Fruit fly (Drosophila melanogaster) whole organism, embryonic: ENCODE results near the gene CG4730.

Experiments
- Ada2b ChIP-seq: fragments of 200-800 bp; sonication (Bioruptor generic); IDR thresholded peaks from 2 replicates; pipeline ENCODE4 v1.3.6; 2022; ENCODE audit warnings: missing biosample characterization, missing genetic modification characterization
- Adf1 ChIP-seq: fragments of 200-800 bp; sonication (Bioruptor generic); IDR thresholded peaks from 2 replicates; pipeline ENCODE4 v1.3.6; 2022; ENCODE audit warnings: missing biosample characterization, missing genetic modification characterization
- CG1024 ChIP-seq: fragments of 200-800 bp; sonication (Bioruptor generic); IDR thresholded peaks from 2 replicates; pipeline ENCODE4 v1.3.6; 2022; ENCODE audit warnings: missing biosample characterization, missing genetic modification characterization
- CG10366 ChIP-seq: fragments of 200-800 bp; sonication (Bioruptor generic); IDR thresholded peaks from 2 replicates; pipeline ENCODE4 v1.3.6; 2022; ENCODE audit warnings: missing biosample characterization, missing genetic modification characterization
- CG12071 ChIP-seq: fragments of 200-800 bp; sonication (Bioruptor generic); optimal IDR thresholded peaks from 3 replicates; lab custom pipeline; 2018; ENCODE audit warnings: missing biosample characterization, mild to moderate bottlenecking, missing genetic modification characterization
- CG12104 ChIP-seq: fragments of 200-800 bp; sonication (Bioruptor generic); optimal IDR thresholded peaks from 3 replicates; lab custom pipeline; 2016; ENCODE audit warnings: missing biosample characterization, missing genetic modification characterization
- CG15696 ChIP-seq: fragments of 200-800 bp; sonication (Bioruptor generic); optimal IDR thresholded peaks from 2 replicates; lab custom pipeline; 2019; ENCODE audit warnings: missing biosample characterization, mild to moderate bottlenecking, missing genetic modification characterization, moderate library complexity
- CG16779 ChIP-seq: fragments of 200-800 bp; sonication (Bioruptor generic); IDR thresholded peaks from 2 replicates; pipeline ENCODE4 v1.3.6; 2022; ENCODE audit warnings: missing biosample characterization, missing genetic modification characterization
- CG17361 ChIP-seq: fragments of 200-800 bp; sonication (Bioruptor generic); IDR thresholded peaks from 3 replicates; pipeline ENCODE4 v1.3.6; 2022; ENCODE audit warnings: missing biosample characterization, missing genetic modification characterization
- CG17568 ChIP-seq: fragments of 200-800 bp; sonication (Bioruptor generic); optimal IDR thresholded peaks from 2 replicates; lab custom pipeline; 2018; ENCODE audit warnings: missing biosample characterization, mild to moderate bottlenecking, missing genetic modification characterization, moderate library complexity
- CG18262 ChIP-seq: fragments of 200-800 bp; optimal IDR thresholded peaks from 3 replicates; lab custom pipeline; 2019; ENCODE audit warnings: missing biosample characterization, mild to moderate bottlenecking, missing genetic modification characterization, moderate library complexity
- CG18599 ChIP-seq: fragments of 200-800 bp; sonication (Bioruptor generic); optimal IDR thresholded peaks from 3 replicates; lab custom pipeline; 2017; ENCODE audit warnings: missing biosample characterization, missing genetic modification characterization, mild to moderate bottlenecking, moderate library complexity, missing genetic modification reagents
- CG2120 ChIP-seq: fragments of 200-800 bp; sonication (Bioruptor generic); optimal IDR thresholded peaks from 3 replicates; lab custom pipeline; 2016; ENCODE audit warnings: missing biosample characterization, missing genetic modification characterization
- CG3995 ChIP-seq: fragments of 200-800 bp; sonication (Bioruptor generic); optimal IDR thresholded peaks from 3 replicates; lab custom pipeline; 2016; ENCODE audit warnings: missing biosample characterization, missing genetic modification characterization
- CG4820 ChIP-seq: fragments of 200-800 bp; sonication (Bioruptor generic); optimal IDR thresholded peaks from 3 replicates; lab custom pipeline; 2016; ENCODE audit warnings: missing biosample characterization, missing genetic modification characterization
- CG5953 ChIP-seq: fragments of 200-800 bp; sonication (Bioruptor generic); IDR thresholded peaks from 2 replicates; pipeline ENCODE4 v1.3.6; 2022; ENCODE audit warnings: missing biosample characterization, missing genetic modification characterization
- CG7963 ChIP-seq: fragments of 200-800 bp; sonication (Bioruptor generic); IDR thresholded peaks from 3 replicates; pipeline ENCODE4 v1.3.6; 2022; ENCODE audit warnings: missing biosample characterization, missing genetic modification characterization; ENCODE audit not compliant: partially characterized antibody
- CG8359 ChIP-seq: fragments of 200-800 bp; sonication (Bioruptor generic); optimal IDR thresholded peaks from 2 replicates; lab custom pipeline; 2017; ENCODE audit warnings: missing biosample characterization, mild to moderate bottlenecking, missing genetic modification characterization, borderline replicate concordance
- CG9609 ChIP-seq: fragments of 200-800 bp; sonication (Bioruptor generic); optimal IDR thresholded peaks from 3 replicates; lab custom pipeline; 2016; ENCODE audit warnings: missing biosample characterization, missing genetic modification characterization
- CoRest ChIP-seq: fragments of 200-800 bp; sonication (Bioruptor generic); optimal IDR thresholded peaks from 3 replicates; lab custom pipeline; 2018; ENCODE audit warnings: missing biosample characterization, mild to moderate bottlenecking, missing genetic modification characterization, moderate library complexity
- Dip2 ChIP-seq: fragments of 200-800 bp; sonication (Bioruptor generic); IDR thresholded peaks from 2 replicates; pipeline ENCODE4 v1.3.6; 2022; ENCODE audit warnings: missing biosample characterization, missing genetic modification characterization
- HmgD ChIP-seq: fragments of 200-800 bp; sonication (Bioruptor generic); optimal IDR thresholded peaks from 3 replicates; lab custom pipeline; 2016; ENCODE audit warnings: missing biosample characterization, missing genetic modification characterization
- HmgZ ChIP-seq: fragments of 200-800 bp; sonication (Bioruptor generic); optimal IDR thresholded peaks from 2 replicates; lab custom pipeline; 2018; ENCODE audit warnings: missing biosample characterization, mild to moderate bottlenecking, missing genetic modification characterization
- Lpt ChIP-seq: fragments of >200 bp; optimal IDR thresholded peaks from 2 replicates; lab custom pipeline; 2018; ENCODE audit warnings: missing biosample characterization, missing genetic modification characterization
- Mrtf ChIP-seq: fragments of 200-800 bp; sonication (Bioruptor generic); IDR thresholded peaks from 3 replicates; pipeline ENCODE4 v1.3.6; 2022; ENCODE audit warnings: missing biosample characterization, missing genetic modification characterization
- Oli ChIP-seq: fragments of 200-800 bp; sonication (Bioruptor generic); optimal IDR thresholded peaks from 2 replicates; lab custom pipeline; 2018; ENCODE audit warnings: missing biosample characterization, mild to moderate bottlenecking, missing genetic modification characterization, moderate library complexity
- Xbp1 ChIP-seq: fragments of 200-800 bp; sonication (Bioruptor generic); optimal IDR thresholded peaks from 3 replicates; lab custom pipeline; 2016; ENCODE audit warnings: missing biosample characterization, mild to moderate bottlenecking, missing genetic modification characterization
- ara ChIP-seq: fragments of 200-800 bp; sonication (Bioruptor generic); IDR thresholded peaks from 2 replicates; pipeline ENCODE4 v1.3.6; 2022; ENCODE audit warnings: missing biosample characterization, missing genetic modification characterization
- cg ChIP-seq: fragments of 200-800 bp; sonication (Bioruptor generic); optimal IDR thresholded peaks from 3 replicates; lab custom pipeline; 2019; ENCODE audit warnings: missing biosample characterization, mild to moderate bottlenecking, missing genetic modification characterization, moderate library complexity
- crp ChIP-seq, 2 experiments: fragments of 200-800 bp; sonication (Bioruptor generic); optimal IDR thresholded peaks; 2 replicates in 1 of 2; 3 replicates in 1 of 2; lab custom pipeline; 2017; ENCODE audit warnings: missing biosample characterization in 2 of 2, missing genetic modification characterization in 2 of 2, mild to moderate bottlenecking in 1 of 2, moderate library complexity in 1 of 2
- esg ChIP-seq: fragments of 200-800 bp; sonication (Bioruptor generic); conservative IDR thresholded peaks from 2 replicates; pipeline ENCODE4 v1.3.6; 2022; ENCODE audit warnings: missing biosample characterization, missing genetic modification characterization
- fru ChIP-seq: fragments of >200 bp; optimal IDR thresholded peaks from 2 replicates; lab custom pipeline; 2017
- gcm ChIP-seq: fragments of 200-800 bp; sonication (Bioruptor generic); optimal IDR thresholded peaks from 2 replicates; lab custom pipeline; 2019; ENCODE audit warnings: missing biosample characterization, mild to moderate bottlenecking, missing genetic modification characterization, moderate library complexity
- gfzf ChIP-seq: fragments of 200-800 bp; sonication (Bioruptor generic); optimal IDR thresholded peaks from 2 replicates; lab custom pipeline; 2016; ENCODE audit warnings: missing biosample characterization, mild to moderate bottlenecking, missing genetic modification characterization, moderate library complexity
- hb ChIP-seq: fragments of 200-800 bp; sonication (Bioruptor generic); IDR thresholded peaks from 3 replicates; pipeline ENCODE4 v1.3.6; 2022; ENCODE audit warnings: missing biosample characterization, missing genetic modification characterization; ENCODE audit not compliant: partially characterized antibody
- kay ChIP-seq: fragments of 200-800 bp; sonication (Bioruptor generic); optimal IDR thresholded peaks from 2 replicates; lab custom pipeline; 2016; ENCODE audit warnings: missing biosample characterization, missing genetic modification characterization
- ken ChIP-seq: fragments of 200-800 bp; sonication (Bioruptor generic); IDR thresholded peaks from 3 replicates; pipeline ENCODE4 v1.3.6; 2022; ENCODE audit warnings: missing biosample characterization, missing genetic modification characterization
- lmd ChIP-seq: fragments of 200-800 bp; sonication (Bioruptor generic); IDR thresholded peaks from 2 replicates; pipeline ENCODE4 v1.3.6; 2022; ENCODE audit warnings: missing biosample characterization, missing genetic modification characterization
- lola ChIP-seq, 3 experiments: fragments of >200 bp in 2 of 3; fragments of 200-800 bp in 1 of 3; sonication (Bioruptor generic) in 1 of 3; optimal IDR thresholded peaks; 2 replicates each; lab custom pipeline; 2017 to 2019; ENCODE audit warnings: missing biosample characterization in 3 of 3, missing genetic modification characterization in 3 of 3, mild to moderate bottlenecking in 1 of 3, moderate library complexity in 1 of 3
- mld ChIP-seq: fragments of 200-800 bp; sonication (Bioruptor generic); IDR thresholded peaks from 3 replicates; pipeline ENCODE4 v1.3.6; 2022; ENCODE audit warnings: missing biosample characterization, missing genetic modification characterization; ENCODE audit not compliant: partially characterized antibody
- onecut ChIP-seq: fragments of 200-800 bp; sonication (Bioruptor generic); IDR thresholded peaks from 2 replicates; pipeline ENCODE4 v1.3.6; 2022; ENCODE audit warnings: missing biosample characterization, missing genetic modification characterization
- phol ChIP-seq: fragments of 200-800 bp; sonication (Bioruptor generic); optimal IDR thresholded peaks from 3 replicates; lab custom pipeline; 2018; ENCODE audit warnings: missing biosample characterization, mild to moderate bottlenecking, missing genetic modification characterization, moderate library complexity
- pita ChIP-seq: fragments of 200-800 bp; sonication (Bioruptor generic); optimal IDR thresholded peaks from 2 replicates; lab custom pipeline; 2017; ENCODE audit warnings: missing biosample characterization, mild to moderate bottlenecking, missing genetic modification characterization
- prd ChIP-seq, 3 experiments: fragments of >200 bp in 2 of 3; fragments of 200-800 bp in 1 of 3; sonication (Bioruptor generic) in 1 of 3; optimal IDR thresholded peaks in 2 of 3; IDR thresholded peaks in 1 of 3; 2 replicates in 2 of 3; 3 replicates in 1 of 3; pipeline versions ENCODE4 v1.3.6 to Lab custom; 2017 to 2022; ENCODE audit warnings: missing biosample characterization in 1 of 3, missing genetic modification characterization in 1 of 3
- psq ChIP-seq: fragments of 200-800 bp; sonication (Bioruptor generic); optimal IDR thresholded peaks from 2 replicates; lab custom pipeline; 2017; ENCODE audit warnings: missing biosample characterization, missing genetic modification characterization
- repo ChIP-seq: fragments of 200-800 bp; sonication (Bioruptor generic); optimal IDR thresholded peaks from 2 replicates; lab custom pipeline; 2016; ENCODE audit warnings: missing biosample characterization, missing genetic modification characterization
- row ChIP-seq: fragments of 200-800 bp; sonication (Bioruptor generic); IDR thresholded peaks from 3 replicates; pipeline ENCODE4 v1.3.6; 2022; ENCODE audit warnings: missing biosample characterization, missing genetic modification characterization
- slou ChIP-seq: fragments of 200-800 bp; sonication (Bioruptor generic); optimal IDR thresholded peaks from 3 replicates; lab custom pipeline; 2016; ENCODE audit warnings: missing biosample characterization, missing genetic modification characterization
- wor ChIP-seq: fragments of 200-800 bp; sonication (Bioruptor generic); IDR thresholded peaks from 2 replicates; pipeline ENCODE4 v1.3.6; 2022; ENCODE audit warnings: missing biosample characterization, missing genetic modification characterization

Gene CG4730

dm6 chr3R:25661531-25662193 is 16.8 kb downstream of the CG4730 start, which contains the start of gene RASSF8 (continued):
- no peak for TF ChIP-seq CG15696 (tag; lab: Kevin White, UChicago)
- no peak for TF ChIP-seq pita (GFP tag; lab: Kevin White, UChicago)
- no peak for TF ChIP-seq lola (GFP tag; optimal IDR thresholded peaks at IDR 0.05; lab: Kevin White, UChicago)
- TF ChIP-seq CG16779: no peak
- TF ChIP-seq Adf1 (GFP tag; lab: Robert Waterston, UW): no peak
- no peak for TF ChIP-seq crp (GFP tag; optimal IDR thresholded peaks at IDR 0.05; lab: Kevin White, UChicago)
- peak; percentile 17 for TF ChIP-seq CG4820
- TF ChIP-seq wor: no peak
- TF ChIP-seq HmgD (GFP tag; lab: Kevin White, UChicago): no peak
- TF ChIP-seq phol: no peak
- no peak for TF ChIP-seq CG8359 (GFP tag; lab: Kevin White, UChicago)
- no peak for TF ChIP-seq CG17568 (GFP tag; lab: Kevin White, UChicago)
- TF ChIP-seq psq: no peak
- peak; percentile 44 for TF ChIP-seq Xbp1 (GFP tag; lab: Kevin White, UChicago)
- TF ChIP-seq Mrtf (GFP tag; lab: Robert Waterston, UW): no peak
- TF ChIP-seq ara (GFP tag; lab: Robert Waterston, UW): no peak
- peak; percentile 48 for TF ChIP-seq HmgZ (tag; lab: Kevin White, UChicago)
- no peak for TF ChIP-seq Ada2b (GFP tag; lab: Robert Waterston, UW)
- TF ChIP-seq CG12104: no peak
- TF ChIP-seq kay: peak; percentile 47
- peak; percentile 57 for TF ChIP-seq CoRest (tag; lab: Kevin White, UChicago)
- no peak for TF ChIP-seq Dip2
- no peak for TF ChIP-seq repo (GFP tag; lab: Kevin White, UChicago)
- peak; percentile 9 for TF ChIP-seq CG18262
- TF ChIP-seq esg (GFP tag; lab: Robert Waterston, UW): 0 out of 2 replicates have a peak, but pooled peaks have one; percentile 14
- TF ChIP-seq CG18599 (GFP tag; lab: Kevin White, UChicago): no peak
- TF ChIP-seq CG10366 (GFP tag; lab: Robert Waterston, UW): peak; percentile 50; the same call in 1 of the 2 replicates
- TF ChIP-seq gcm (GFP tag; lab: Kevin White, UChicago): peak; percentile 74
- TF ChIP-seq CG3995 (GFP tag; lab: Kevin White, UChicago): peak; percentile 79
- TF ChIP-seq prd (optimal IDR thresholded peaks at IDR 0.05; lab: Kevin White, UChicago): no peak
- TF ChIP-seq prd (GFP tag; IDR thresholded peaks at IDR 0.05; lab: Robert Waterston, UW): 0 out of 3 replicates have a peak, but pooled peaks have one; percentile 10
- no peak for TF ChIP-seq CG5953
- peak; percentile 94 for TF ChIP-seq cg
- no peak for TF ChIP-seq CG1024 (GFP tag; lab: Robert Waterston, UW)
- TF ChIP-seq onecut (GFP tag; lab: Robert Waterston, UW): peak; percentile 84
- TF ChIP-seq CG12071: no peak
- peak; percentile 45; the same call in 1 of the 2 replicates for TF ChIP-seq lmd (GFP tag; lab: Robert Waterston, UW)
- peak; percentile 66 for TF ChIP-seq gfzf (GFP tag; lab: Kevin White, UChicago)
- no peak for TF ChIP-seq Oli (tag; lab: Kevin White, UChicago)
- TF ChIP-seq CG17361 (GFP tag; lab: Robert Waterston, UW): peak; percentile 53; the same call in 1 of the 3 replicates
- TF ChIP-seq Lpt (GFP tag; lab: Kevin White, UChicago): no peak
- peak; percentile 67 for TF ChIP-seq CG2120 (GFP tag; lab: Kevin White, UChicago)
- TF ChIP-seq fru (lab: Kevin White, UChicago): no peak
- no peak for TF ChIP-seq slou (GFP tag; lab: Kevin White, UChicago)
- TF ChIP-seq CG9609: no peak
- TF ChIP-seq mld (GFP tag; lab: Robert Waterston, UW): 0 out of 3 replicates have a peak, but pooled peaks have one; percentile 14
- TF ChIP-seq ken: no peak
- TF ChIP-seq CG7963 (GFP tag; lab: Robert Waterston, UW): peak; percentile 44; the same call in 1 of the 3 replicates
- TF ChIP-seq hb (GFP tag; lab: Robert Waterston, UW): peak; percentile 65; the same call in 2 of the 3 replicates
- TF ChIP-seq row (GFP tag; lab: Robert Waterston, UW): peak; percentile 82
